4 fruit fly cellular contexts compared by ENCODE assay signal in the genomic region with DNA sequence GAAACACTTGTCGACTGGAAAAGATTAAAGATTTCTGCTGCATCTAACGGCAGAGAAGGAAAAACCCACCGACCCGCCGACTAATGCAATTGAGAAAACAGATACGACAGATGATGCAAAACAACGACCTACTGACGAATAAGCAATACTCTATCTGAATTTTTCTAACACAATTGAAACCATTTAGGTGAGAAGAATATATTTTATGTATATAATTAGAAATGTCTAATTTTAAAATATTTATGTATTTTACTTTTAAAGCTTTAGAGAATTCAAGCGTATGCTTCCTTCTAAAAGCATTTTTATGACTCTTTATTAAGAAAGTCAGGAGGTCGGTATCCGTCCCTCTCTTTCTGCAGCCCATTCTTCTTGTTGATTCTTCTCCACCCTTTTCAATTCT.
A peak's percentile ranks its signal among the peaks of the same experiment; 100 is the strongest.
TF ChIP-seq lines count a peak whose summit lies in the region.

No protein-coding gene starts in this region.

- TF ChIP-seq CTCF in whole organism, embryonic (GFP tag; optimal IDR thresholded peaks at IDR 0.05; lab: Kevin White, UChicago): no peak

TF ChIP-seq in whole organism, embryonic, 481 proteins besides CTCF, POLR2A, EP300 and RAD21:
- peak; percentile 3 for TF ChIP-seq Blimp-1 (GFP tag; optimal IDR thresholded peaks at IDR 0.05; lab: Kevin White, UChicago)
- no peak for TF ChIP-seq gro (GFP tag; optimal IDR thresholded peaks at IDR 0.05; lab: Kevin White, UChicago)
- peak; percentile 43 for TF ChIP-seq gem (tag; optimal IDR thresholded peaks at IDR 0.05; lab: Kevin White, UChicago)
- no peak for TF ChIP-seq Fer1 (GFP tag; optimal IDR thresholded peaks at IDR 0.05; lab: Kevin White, UChicago)
- peak in 1 of 2 experiments; percentile 4 for TF ChIP-seq bsh (GFP tag; optimal IDR thresholded peaks at IDR 0.05; lab: Kevin White, UChicago)
- peak; percentile 20 for TF ChIP-seq Sox102F (GFP tag; optimal IDR thresholded peaks at IDR 0.05; lab: Kevin White, UChicago)
- TF ChIP-seq vvl (GFP tag; IDR thresholded peaks at IDR 0.05; lab: Robert Waterston, UW): 0 out of 2 replicates have a peak, but pooled peaks have one; percentile 30
- TF ChIP-seq CG4360 (GFP tag; IDR thresholded peaks at IDR 0.05; lab: Robert Waterston, UW): no peak
- TF ChIP-seq CG14965 (GFP tag; optimal IDR thresholded peaks at IDR 0.05; lab: Kevin White, UChicago; ENCODE audit: borderline replicate concordance): no peak
- no peak for TF ChIP-seq seq (GFP tag; IDR thresholded peaks at IDR 0.05; lab: Robert Waterston, UW)
- TF ChIP-seq D19A (tag; optimal IDR thresholded peaks at IDR 0.05; lab: Kevin White, UChicago): peak; percentile 92
- TF ChIP-seq CG12659 (GFP tag; optimal IDR thresholded peaks at IDR 0.05; lab: Kevin White, UChicago): no peak
- peak; percentile 3 for TF ChIP-seq CG2712 (tag; optimal IDR thresholded peaks at IDR 0.05; lab: Kevin White, UChicago)
- TF ChIP-seq CG1603 (tag; optimal IDR thresholded peaks at IDR 0.05; lab: Kevin White, UChicago): no peak
- no peak for TF ChIP-seq crc (GFP tag; optimal IDR thresholded peaks at IDR 0.05; lab: Kevin White, UChicago)
- TF ChIP-seq CG11504 (tag; optimal IDR thresholded peaks at IDR 0.05; lab: Kevin White, UChicago): peak; percentile 3
- peak; percentile 10 for TF ChIP-seq lbe (GFP tag; optimal IDR thresholded peaks at IDR 0.05; lab: Kevin White, UChicago)
- TF ChIP-seq disco-r (GFP tag; optimal IDR thresholded peaks at IDR 0.05; lab: Kevin White, UChicago): no peak
- TF ChIP-seq row (GFP tag; IDR thresholded peaks at IDR 0.05; lab: Robert Waterston, UW): 0 out of 3 replicates have a peak, but pooled peaks have one; percentile 24
- peak; percentile 60 for TF ChIP-seq Drgx (GFP tag; IDR thresholded peaks at IDR 0.05; lab: Robert Waterston, UW)
TF ChIP-seq in whole organism, embryonic: peak in this region for 11.

TF ChIP-seq in whole organism, prepupa, 60 proteins besides CTCF, POLR2A, EP300 and RAD21 (continues in another document):
- no peak for TF ChIP-seq Lpt (GFP tag; optimal IDR thresholded peaks at IDR 0.05; lab: Kevin White, UChicago)
- TF ChIP-seq Ets21C (GFP tag; optimal IDR thresholded peaks at IDR 0.05; lab: Kevin White, UChicago): no peak
- no peak for TF ChIP-seq pdm3 (GFP tag; optimal IDR thresholded peaks at IDR 0.05; lab: Kevin White, UChicago)
- TF ChIP-seq Hr38 (GFP tag; optimal IDR thresholded peaks at IDR 0.05; lab: Kevin White, UChicago): no peak
- TF ChIP-seq Eip78C (GFP tag; lab: Kevin White, UChicago): peak; percentile 64
- TF ChIP-seq CG8632 (GFP tag; optimal IDR thresholded peaks at IDR 0.05; lab: Kevin White, UChicago): no peak
- TF ChIP-seq CG34406 (GFP tag; optimal IDR thresholded peaks at IDR 0.05; lab: Kevin White, UChicago): peak; percentile 12
- TF ChIP-seq salr (GFP tag; optimal IDR thresholded peaks at IDR 0.05; lab: Kevin White, UChicago): peak in 1 of 2 experiments; percentile 28
- TF ChIP-seq topi (GFP tag; optimal IDR thresholded peaks at IDR 0.05; lab: Kevin White, UChicago): no peak
- TF ChIP-seq OdsH (GFP tag; optimal IDR thresholded peaks at IDR 0.05; lab: Kevin White, UChicago): peak; percentile 16
- TF ChIP-seq svp (GFP tag; lab: Kevin White, UChicago): peak; percentile 70
- no peak for TF ChIP-seq CG11762 (GFP tag; optimal IDR thresholded peaks at IDR 0.05; lab: Kevin White, UChicago; ENCODE audit: insufficient read depth)
- TF ChIP-seq CG16779 (tag; optimal IDR thresholded peaks at IDR 0.05; lab: Kevin White, UChicago): no peak
- TF ChIP-seq CG6808 (GFP tag; optimal IDR thresholded peaks at IDR 0.05; lab: Kevin White, UChicago): no peak
- TF ChIP-seq Eip93F (GFP tag; optimal IDR thresholded peaks at IDR 0.05; lab: Kevin White, UChicago): no peak
- no peak for TF ChIP-seq dac (GFP tag; optimal IDR thresholded peaks at IDR 0.05; lab: Kevin White, UChicago)
- no peak for TF ChIP-seq Sox14 (GFP tag; optimal IDR thresholded peaks at IDR 0.05; lab: Kevin White, UChicago)
- peak; percentile 70 for TF ChIP-seq CG15336 (GFP tag; IDR thresholded peaks at IDR 0.05; lab: Robert Waterston, UW)
- TF ChIP-seq CG32006 (GFP tag; optimal IDR thresholded peaks at IDR 0.05; lab: Kevin White, UChicago): peak; percentile 57
- TF ChIP-seq ss (GFP tag; optimal IDR thresholded peaks at IDR 0.05; lab: Kevin White, UChicago): no peak
- peak; percentile 18 for TF ChIP-seq acj6 (GFP tag; optimal IDR thresholded peaks at IDR 0.05; lab: Kevin White, UChicago)
- no peak for TF ChIP-seq CG11902 (GFP tag; optimal IDR thresholded peaks at IDR 0.05; lab: Kevin White, UChicago)
- TF ChIP-seq CG4318 (GFP tag; optimal IDR thresholded peaks at IDR 0.05; lab: Kevin White, UChicago): peak; percentile 31

TF ChIP-seq in whole organism, pupa, 21 proteins besides CTCF, POLR2A, EP300 and RAD21:
- TF ChIP-seq EcR (GFP tag; optimal IDR thresholded peaks at IDR 0.05; lab: Kevin White, UChicago) (no peak), D1 (tag; optimal IDR thresholded peaks at IDR 0.05; lab: Kevin White, UChicago) (no peak), CG9948 (tag; optimal IDR thresholded peaks at IDR 0.05; lab: Kevin White, UChicago) (peak; percentile 37), gl (tag; optimal IDR thresholded peaks at IDR 0.05; lab: Kevin White, UChicago) (no peak), fd96Ca (GFP tag; IDR thresholded peaks at IDR 0.05; lab: Robert Waterston, UW) (no peak), Snoo (tag; optimal IDR thresholded peaks at IDR 0.05; lab: Kevin White, UChicago) (no peak), Pif1B (GFP tag; optimal IDR thresholded peaks at IDR 0.05; lab: Kevin White, UChicago) (no peak), CG15710 (tag; optimal IDR thresholded peaks at IDR 0.05; lab: Kevin White, UChicago) (peak; percentile 1), CG12605 (GFP tag; IDR thresholded peaks at IDR 0.05; lab: Robert Waterston, UW) (peak; percentile 31), Ets98B (GFP tag; IDR thresholded peaks at IDR 0.05; lab: Robert Waterston, UW) (peak; percentile 36), CG14655 (GFP tag; optimal IDR thresholded peaks at IDR 0.05; lab: Kevin White, UChicago) (peak; percentile 66), CG10348 (GFP tag; IDR thresholded peaks at IDR 0.05; lab: Robert Waterston, UW) (no peak), CG34367 (tag; optimal IDR thresholded peaks at IDR 0.05; lab: Kevin White, UChicago) (peak; percentile 18), CG4496 (GFP tag; IDR thresholded peaks at IDR 0.05; lab: Robert Waterston, UW) (peak; percentile 69), CG8301 (tag; optimal IDR thresholded peaks at IDR 0.05; lab: Kevin White, UChicago) (peak; percentile 61), CG17806 (tag; optimal IDR thresholded peaks at IDR 0.05; lab: Kevin White, UChicago) (peak; percentile 31), CG13204 (GFP tag; optimal IDR thresholded peaks at IDR 0.05; lab: Kevin White, UChicago) (no peak), CG32121 (GFP tag; IDR thresholded peaks at IDR 0.05; lab: Robert Waterston, UW) (peak; percentile 46), CG8159 (tag; optimal IDR thresholded peaks at IDR 0.05; lab: Kevin White, UChicago) (peak; percentile 32), rn (GFP tag; IDR thresholded peaks at IDR 0.05; lab: Robert Waterston, UW) (no peak), Pif1A (GFP tag; optimal IDR thresholded peaks at IDR 0.05; lab: Kevin White, UChicago) (no peak)

TF ChIP-seq in whole organism, wandering third instar larva, 38 proteins besides CTCF, POLR2A, EP300 and RAD21:
- TF ChIP-seq foxo (GFP tag; optimal IDR thresholded peaks at IDR 0.05; lab: Kevin White, UChicago) (peak in 1 of 2 experiments; percentile 66), h (GFP tag; optimal IDR thresholded peaks at IDR 0.05; lab: Kevin White, UChicago) (peak; percentile 39), OdsH (GFP tag; optimal IDR thresholded peaks at IDR 0.05; lab: Kevin White, UChicago) (peak; percentile 42), Sp1 (GFP tag; optimal IDR thresholded peaks at IDR 0.05; lab: Kevin White, UChicago) (peak; percentile 4), Dfd (GFP tag; optimal IDR thresholded peaks at IDR 0.05; lab: Kevin White, UChicago) (no peak), tai (GFP tag; optimal IDR thresholded peaks at IDR 0.05; lab: Kevin White, UChicago) (no peak), Hr78 (GFP tag; optimal IDR thresholded peaks at IDR 0.05; lab: Kevin White, UChicago) (no peak), HLH106 (tag; optimal IDR thresholded peaks at IDR 0.05; lab: Kevin White, UChicago) (peak; percentile 42), rgr (GFP tag; optimal IDR thresholded peaks at IDR 0.05; lab: Kevin White, UChicago) (peak; percentile 17), sage (GFP tag; optimal IDR thresholded peaks at IDR 0.05; lab: Kevin White, UChicago) (peak; percentile 0), CG32264 (GFP tag; optimal IDR thresholded peaks at IDR 0.05; lab: Kevin White, UChicago) (no peak), fru (GFP tag; optimal IDR thresholded peaks at IDR 0.05; lab: Kevin White, UChicago) (peak; percentile 42)
